Fruit fly (Drosophila melanogaster) whole organism: Measurements from ENCODE around the gene CG12692.

Experiments
- CG8478 ChIP-seq: fragments of >200 bp; optimal IDR thresholded peaks from 2 replicates; lab custom pipeline; 2018; ENCODE audit warnings: inconsistent platforms
- Dll ChIP-seq: fragments of >200 bp; optimal IDR thresholded peaks from 2 replicates; lab custom pipeline; 2017
- EcR ChIP-seq, 2 experiments: fragments of >200 bp; optimal IDR thresholded peaks; 2 replicates each; lab custom pipeline; 2017; ENCODE audit warnings: missing biosample characterization in 2 of 2, missing genetic modification characterization in 2 of 2, missing genetic modification reagents in 2 of 2
- pan ChIP-seq: fragments of >200 bp; optimal IDR thresholded peaks from 2 replicates; lab custom pipeline; 2017
- psq ChIP-seq: fragments of >200 bp; optimal IDR thresholded peaks from 2 replicates; lab custom pipeline; 2017
- usp ChIP-seq: fragments of >200 bp; optimal IDR thresholded peaks from 2 replicates; lab custom pipeline; 2017; ENCODE audit warnings: missing biosample characterization, missing genetic modification characterization, mixed read lengths

The CG12692 gene

DNA sequence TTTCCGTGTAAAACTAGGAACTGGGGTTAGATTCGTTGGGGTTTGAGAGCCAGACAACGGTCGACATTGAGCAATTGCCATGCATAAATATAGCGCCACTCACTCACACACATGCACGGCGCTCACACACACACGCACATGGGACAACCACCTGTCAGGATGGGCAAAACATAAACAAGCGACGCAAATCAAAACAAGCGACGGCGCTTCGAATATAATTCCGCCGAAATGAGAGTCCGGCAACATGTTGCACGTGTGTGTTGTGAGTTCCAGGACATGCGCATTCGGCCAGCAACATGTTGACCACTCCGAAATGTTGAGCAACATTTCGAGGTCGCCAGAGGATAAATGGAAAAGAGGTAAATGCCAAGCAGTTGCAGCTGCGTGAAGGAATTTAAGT is 21.4 kb downstream of the CG12692 start:
- TF ChIP-seq usp (GFP tag; lab: Kevin White, UChicago): no peak
- no peak for TF ChIP-seq Dll (lab: Kevin White, UChicago)
- TF ChIP-seq CG8478: no peak
- TF ChIP-seq pan (lab: Kevin White, UChicago): no peak
- TF ChIP-seq psq: no peak
- no peak for TF ChIP-seq EcR (GFP tag; optimal IDR thresholded peaks at IDR 0.05; lab: Kevin White, UChicago)

DNA sequence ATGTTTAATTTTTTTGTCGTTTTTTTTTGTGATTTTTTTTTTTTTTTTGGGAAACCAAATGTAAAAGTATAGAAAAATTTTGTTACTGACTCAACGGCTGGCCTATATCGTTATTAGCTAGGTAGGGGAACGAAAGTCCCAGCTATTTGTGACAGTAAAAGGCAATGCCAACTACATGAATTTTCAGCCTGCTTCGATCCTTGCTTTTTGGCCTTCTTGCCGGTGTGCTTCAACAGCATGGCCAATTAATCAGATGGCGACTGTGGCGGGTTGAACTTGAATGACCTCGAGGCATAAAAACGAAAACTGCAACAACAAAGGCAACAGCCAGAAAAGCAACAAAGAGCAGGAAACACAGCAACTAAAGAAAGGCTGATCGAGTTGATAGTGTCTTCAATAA is 24.3 kb downstream of the CG12692 start, which contains the start of gene CG15578:
CG15578 (minus strand) TSS at position 101 of the 400 bp plus-strand sequence.
- TF ChIP-seq EcR (GFP tag; optimal IDR thresholded peaks at IDR 0.05; lab: Kevin White, UChicago) (no peak), Dll (lab: Kevin White, UChicago) (no peak), pan (lab: Kevin White, UChicago) (no peak), CG8478 (no peak)

DNA sequence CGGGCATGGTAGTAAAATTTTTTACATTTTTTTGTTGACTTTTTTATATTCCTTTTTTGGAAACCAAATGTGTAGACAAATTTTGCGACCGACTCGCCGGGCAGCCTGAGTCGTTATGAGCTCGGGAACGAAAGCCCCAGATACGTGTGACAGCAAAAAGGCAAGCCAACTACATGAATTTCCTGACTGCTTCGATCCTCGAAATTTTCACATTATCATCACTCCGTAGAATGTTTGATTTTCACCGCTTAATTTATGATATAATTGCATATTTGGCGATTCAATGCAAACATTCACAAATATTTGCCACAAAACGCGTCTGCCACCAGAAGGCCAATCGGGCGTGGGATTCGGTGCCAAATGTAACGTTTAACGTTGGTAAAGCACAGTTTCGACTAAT is 25.2 kb downstream of the CG12692 start, which contains the start of gene CG15577:
CG15577 (minus strand) TSS at position 101 of the 400 bp plus-strand sequence.
- no peak for TF ChIP-seq EcR (GFP tag; optimal IDR thresholded peaks at IDR 0.05; lab: Kevin White, UChicago)
- no peak for TF ChIP-seq psq
- TF ChIP-seq pan (lab: Kevin White, UChicago): no peak
- TF ChIP-seq CG8478: no peak
- TF ChIP-seq usp (GFP tag; lab: Kevin White, UChicago): no peak
- no peak for TF ChIP-seq Dll (lab: Kevin White, UChicago)

- no peak for TF ChIP-seq psq
- TF ChIP-seq pan (lab: Kevin White, UChicago): no peak
- no peak for TF ChIP-seq Dll (lab: Kevin White, UChicago)
- no peak for TF ChIP-seq CG8478
- no peak for TF ChIP-seq usp (GFP tag; lab: Kevin White, UChicago)
- TF ChIP-seq EcR (GFP tag; optimal IDR thresholded peaks at IDR 0.05; lab: Kevin White, UChicago): no peak
Observed at dm6 chrX:4273499-4273898, 28.6 kb downstream of the CG12692 start.

DNA sequence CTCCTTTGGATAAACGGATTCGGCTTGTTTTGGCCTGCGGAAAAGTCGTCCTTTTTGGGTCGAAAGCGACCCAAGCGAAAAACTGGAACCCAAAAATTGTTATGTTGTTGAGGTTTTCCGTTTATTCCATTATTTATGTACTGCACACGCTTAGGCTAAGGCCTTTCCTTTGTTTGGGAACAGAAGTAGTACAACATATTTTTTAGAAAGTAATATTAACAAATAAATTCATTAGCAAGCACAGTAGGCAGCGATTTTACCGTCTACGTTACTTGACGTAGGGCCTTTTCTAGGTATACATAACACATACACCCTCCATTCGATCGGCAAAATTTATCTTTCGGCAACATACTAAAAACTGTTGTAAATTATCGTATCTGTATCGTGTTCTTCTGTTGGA is 33.7 kb downstream of the CG12692 start, which contains the start of gene CG15572:
CG15572 (plus strand) TSS at position 301 of the 400 bp plus-strand sequence.
- TF ChIP-seq psq (no peak), usp (GFP tag; lab: Kevin White, UChicago) (no peak), pan (lab: Kevin White, UChicago) (no peak), EcR (GFP tag; optimal IDR thresholded peaks at IDR 0.05; lab: Kevin White, UChicago) (no peak), Dll (lab: Kevin White, UChicago) (no peak), CG8478 (no peak)

DNA sequence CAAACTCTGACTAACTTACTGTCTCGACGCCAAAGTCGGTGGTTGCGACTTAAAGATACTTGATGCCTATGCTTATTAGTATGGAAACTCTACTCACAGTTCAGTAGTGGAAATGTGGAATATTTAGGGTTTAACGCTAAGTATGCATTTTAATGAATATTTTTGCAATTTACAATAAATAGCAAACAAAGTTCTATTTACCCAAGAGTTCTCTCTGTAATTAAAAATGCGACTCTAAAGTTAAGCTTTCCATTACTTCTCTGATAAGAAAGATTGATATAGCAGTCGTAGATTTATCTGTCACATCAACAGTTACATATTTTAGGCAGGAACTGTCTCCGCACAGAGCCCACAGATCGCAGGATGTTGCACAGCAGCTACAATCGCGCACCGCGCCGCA is 36.3 kb downstream of the CG12692 start, which contains the start of gene CG12691:
CG12691 (plus strand) TSS at position 301 of the 400 bp plus-strand sequence.
- TF ChIP-seq usp (GFP tag; lab: Kevin White, UChicago): no peak
- no peak for TF ChIP-seq EcR (GFP tag; optimal IDR thresholded peaks at IDR 0.05; lab: Kevin White, UChicago)
- no peak for TF ChIP-seq psq
- TF ChIP-seq pan (lab: Kevin White, UChicago): no peak
- no peak for TF ChIP-seq CG8478
- TF ChIP-seq Dll (lab: Kevin White, UChicago): no peak

dm6 chrX:4265327-4265726 is 36.8 kb downstream of the CG12692 start:
- TF ChIP-seq usp (GFP tag; lab: Kevin White, UChicago) (no peak), psq (no peak), EcR (GFP tag; optimal IDR thresholded peaks at IDR 0.05; lab: Kevin White, UChicago) (no peak), Dll (lab: Kevin White, UChicago) (no peak), CG8478 (no peak), pan (lab: Kevin White, UChicago) (no peak)

dm6 chrX:4264319-4264718 is 37.8 kb downstream of the CG12692 start:
- TF ChIP-seq CG8478 (no peak), EcR (GFP tag; optimal IDR thresholded peaks at IDR 0.05; lab: Kevin White, UChicago) (no peak), usp (GFP tag; lab: Kevin White, UChicago) (no peak), pan (lab: Kevin White, UChicago) (no peak), Dll (lab: Kevin White, UChicago) (no peak), psq (no peak)

DNA sequence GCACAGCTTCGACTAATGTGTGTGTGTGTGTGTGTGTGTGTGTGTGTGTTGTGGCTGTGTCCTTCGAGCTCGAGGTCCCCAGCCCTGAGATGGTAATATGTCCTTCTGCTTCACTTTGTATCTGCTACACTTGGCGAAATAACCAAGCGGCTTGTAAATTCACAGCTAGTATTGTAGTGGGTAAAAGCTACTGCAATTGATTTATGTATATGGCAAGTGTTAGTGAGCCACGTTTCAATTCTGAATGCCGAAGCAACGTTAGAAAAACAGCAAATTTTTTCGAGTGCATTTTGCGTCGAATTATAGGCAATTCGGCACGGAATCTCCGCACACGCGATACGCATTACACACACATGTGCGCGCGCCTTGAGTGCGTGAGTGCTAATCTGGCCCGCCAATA is 39.5 kb downstream of the CG12692 start:
- no peak for TF ChIP-seq usp (GFP tag; lab: Kevin White, UChicago)
- no peak for TF ChIP-seq EcR (GFP tag; optimal IDR thresholded peaks at IDR 0.05; lab: Kevin White, UChicago)
- TF ChIP-seq pan (lab: Kevin White, UChicago): no peak
- no peak for TF ChIP-seq Dll (lab: Kevin White, UChicago)
- TF ChIP-seq CG8478: no peak
- no peak for TF ChIP-seq psq

dm6 chrX:4252690-4253089 is 49.5 kb downstream of the CG12692 start, which contains the start of gene CG15576:
Gene CG15576, minus strand, starts transcription at chrX:4252790.
- TF ChIP-seq pan (lab: Kevin White, UChicago) (no peak), Dll (lab: Kevin White, UChicago) (no peak), usp (GFP tag; lab: Kevin White, UChicago) (no peak), psq (no peak), CG8478 (no peak), EcR (GFP tag; optimal IDR thresholded peaks at IDR 0.05; lab: Kevin White, UChicago) (no peak)
